Fruit fly (Drosophila melanogaster) whole organism, embryonic: Measurements from ENCODE around the gene RpL27A.
A peak's percentile ranks its signal among the peaks of the same experiment; 100 is the strongest.

Source experiments
- Bdp1 ChIP-seq: fragments of 200-800 bp; sonication (Bioruptor generic); optimal IDR thresholded peaks from 3 replicates; lab custom pipeline; 2016; ENCODE audit warnings: missing biosample characterization, missing genetic modification characterization
- CG1024 ChIP-seq: fragments of 200-800 bp; sonication (Bioruptor generic); IDR thresholded peaks from 2 replicates; pipeline ENCODE4 v1.3.6; 2022; ENCODE audit warnings: missing biosample characterization, missing genetic modification characterization
- CG11696 ChIP-seq: fragments of 200-800 bp; sonication (Bioruptor generic); IDR thresholded peaks from 2 replicates; pipeline ENCODE4 v1.3.6; 2022; ENCODE audit warnings: missing biosample characterization, missing genetic modification characterization
- CG12219 ChIP-seq: fragments of 200-800 bp; sonication (Bioruptor generic); optimal IDR thresholded peaks from 3 replicates; lab custom pipeline; 2018; ENCODE audit warnings: missing biosample characterization, mild to moderate bottlenecking, missing genetic modification characterization
- CG1233 ChIP-seq: fragments of 200-800 bp; sonication (Bioruptor generic); optimal IDR thresholded peaks from 4 replicates; lab custom pipeline; 2018; ENCODE audit warnings: missing biosample characterization, mild to moderate bottlenecking, missing genetic modification characterization
- CG12391 ChIP-seq: fragments of 200-800 bp; sonication (Bioruptor generic); optimal IDR thresholded peaks from 3 replicates; lab custom pipeline; 2018; ENCODE audit warnings: missing biosample characterization, mild to moderate bottlenecking, missing genetic modification characterization, moderate library complexity
- CG12942 ChIP-seq: fragments of 200-800 bp; sonication (Bioruptor generic); optimal IDR thresholded peaks from 3 replicates; lab custom pipeline; 2016; ENCODE audit warnings: missing biosample characterization, missing genetic modification characterization
- CG14441 ChIP-seq: fragments of 200-800 bp; sonication (Bioruptor generic); IDR thresholded peaks from 2 replicates; pipeline ENCODE4 v1.3.6; 2022; ENCODE audit warnings: missing biosample characterization, missing genetic modification characterization
- CG15514 ChIP-seq: fragments of 200-800 bp; sonication (Bioruptor generic); optimal IDR thresholded peaks from 3 replicates; lab custom pipeline; 2017; ENCODE audit warnings: missing biosample characterization, missing genetic modification characterization, mild to moderate bottlenecking, moderate library complexity, missing genetic modification reagents
- CG16779 ChIP-seq: fragments of 200-800 bp; sonication (Bioruptor generic); IDR thresholded peaks from 2 replicates; pipeline ENCODE4 v1.3.6; 2022; ENCODE audit warnings: missing biosample characterization, missing genetic modification characterization
- CG16813 ChIP-seq: fragments of 200-800 bp; sonication (Bioruptor generic); IDR thresholded peaks from 3 replicates; pipeline ENCODE4 v1.3.6; 2022; ENCODE audit warnings: missing biosample characterization, missing genetic modification characterization; ENCODE audit not compliant: partially characterized antibody
- CG17829 ChIP-seq: fragments of 200-800 bp; optimal IDR thresholded peaks from 2 replicates; lab custom pipeline; 2019; ENCODE audit warnings: missing biosample characterization, mild to moderate bottlenecking, missing genetic modification characterization, moderate library complexity
- CG1832 ChIP-seq: fragments of 200-800 bp; sonication (Bioruptor generic); optimal IDR thresholded peaks from 2 replicates; lab custom pipeline; 2017; ENCODE audit warnings: missing biosample characterization, mild to moderate bottlenecking, missing genetic modification characterization, inconsistent platforms
- CG32767 ChIP-seq: fragments of 200-800 bp; sonication (Bioruptor generic); IDR thresholded peaks from 2 replicates; pipeline ENCODE4 v1.3.6; 2022; ENCODE audit warnings: missing biosample characterization, missing genetic modification characterization
- CG4617 ChIP-seq: fragments of 200-800 bp; sonication (Bioruptor generic); optimal IDR thresholded peaks from 3 replicates; lab custom pipeline; 2016; ENCODE audit warnings: missing biosample characterization, missing genetic modification characterization, borderline replicate concordance
- CG6175 ChIP-seq: fragments of 200-800 bp; sonication (Bioruptor generic); IDR thresholded peaks from 3 replicates; pipeline ENCODE4 v1.3.6; 2022; ENCODE audit warnings: missing biosample characterization, missing genetic modification characterization
- CHES-1-like ChIP-seq: fragments of 200-800 bp; sonication (Bioruptor generic); optimal IDR thresholded peaks from 2 replicates; lab custom pipeline; 2016; ENCODE audit warnings: missing biosample characterization, missing genetic modification characterization
- Dad ChIP-seq: fragments of 200-800 bp; sonication (Bioruptor generic); optimal IDR thresholded peaks from 3 replicates; lab custom pipeline; 2016; ENCODE audit warnings: missing biosample characterization, missing genetic modification characterization
- Ets65A ChIP-seq: fragments of 200-800 bp; sonication (Bioruptor generic); peaks from one replicate; lab custom pipeline; 2016; ENCODE audit warnings: missing biosample characterization, missing genetic modification characterization
- Ets97D ChIP-seq: fragments of 200-800 bp; sonication (Bioruptor generic); optimal IDR thresholded peaks from 3 replicates; lab custom pipeline; 2016; ENCODE audit warnings: missing biosample characterization, missing genetic modification characterization
- Gug ChIP-seq: fragments of 200-800 bp; sonication (Bioruptor generic); IDR thresholded peaks from 4 replicates; pipeline ENCODE4 v1.3.6; 2022; ENCODE audit warnings: missing biosample characterization, missing genetic modification characterization
- HLHmδ ChIP-seq: fragments of 200-800 bp; sonication (Bioruptor generic); optimal IDR thresholded peaks from 2 replicates; lab custom pipeline; 2018; ENCODE audit warnings: missing biosample characterization, mild to moderate bottlenecking, missing genetic modification characterization, moderate library complexity
- Jarid2 ChIP-seq: fragments of 200-800 bp; sonication (Bioruptor generic); optimal IDR thresholded peaks from 3 replicates; lab custom pipeline; 2017; ENCODE audit warnings: mild to moderate bottlenecking, missing biosample characterization, missing genetic modification reagents, missing genetic modification characterization
- Med ChIP-seq: fragments of 200-800 bp; sonication (Bioruptor generic); peaks from one replicate; lab custom pipeline; 2016; ENCODE audit warnings: missing biosample characterization, missing genetic modification characterization, mild to moderate bottlenecking, inconsistent platforms, moderate library complexity
- Myb ChIP-seq: fragments of 200-800 bp; sonication (Bioruptor generic); optimal IDR thresholded peaks from 2 replicates; lab custom pipeline; 2016; ENCODE audit warnings: missing biosample characterization, missing genetic modification characterization
- NC2α ChIP-seq: fragments of 200-800 bp; sonication (Bioruptor generic); optimal IDR thresholded peaks from 2 replicates; lab custom pipeline; 2016; ENCODE audit warnings: missing biosample characterization, missing genetic modification characterization
- Nf-YA ChIP-seq: fragments of 200-800 bp; sonication (Bioruptor generic); IDR thresholded peaks from 2 replicates; pipeline ENCODE4 v1.3.6; 2022; ENCODE audit warnings: missing biosample characterization, missing genetic modification characterization
- Oli ChIP-seq: fragments of 200-800 bp; sonication (Bioruptor generic); optimal IDR thresholded peaks from 2 replicates; lab custom pipeline; 2018; ENCODE audit warnings: missing biosample characterization, mild to moderate bottlenecking, missing genetic modification characterization, moderate library complexity
- Pdp1 ChIP-seq, 2 experiments: fragments of 200-800 bp; sonication (Bioruptor generic); optimal IDR thresholded peaks; 3 replicates each; lab custom pipeline; 2016; ENCODE audit warnings: missing biosample characterization in 2 of 2, missing genetic modification characterization in 2 of 2, mild to moderate bottlenecking in 1 of 2, moderate library complexity in 1 of 2
- Sox100B ChIP-seq: fragments of 200-800 bp; sonication (Bioruptor generic); optimal IDR thresholded peaks from 3 replicates; lab custom pipeline; 2018; ENCODE audit warnings: missing biosample characterization, mild to moderate bottlenecking, missing genetic modification characterization
- Spps ChIP-seq: fragments of 200-800 bp; sonication (Bioruptor generic); optimal IDR thresholded peaks from 2 replicates; lab custom pipeline; 2018; ENCODE audit warnings: missing biosample characterization, mild to moderate bottlenecking, missing genetic modification characterization
- bcd ChIP-seq: fragments of 200-800 bp; sonication (Bioruptor generic); optimal IDR thresholded peaks from 2 replicates; lab custom pipeline; 2017; ENCODE audit warnings: missing biosample characterization, mild to moderate bottlenecking, missing genetic modification characterization
- btn ChIP-seq: fragments of 200-800 bp; sonication (Bioruptor generic); optimal IDR thresholded peaks from 2 replicates; lab custom pipeline; 2016; ENCODE audit warnings: missing biosample characterization, missing genetic modification characterization
- chm ChIP-seq: fragments of 200-800 bp; sonication (Bioruptor generic); IDR thresholded peaks from 2 replicates; pipeline ENCODE4 v1.3.6; 2022; ENCODE audit warnings: missing biosample characterization, missing genetic modification characterization
- crol ChIP-seq: fragments of 200-800 bp; sonication (Bioruptor generic); IDR thresholded peaks from 2 replicates; pipeline ENCODE4 v1.3.6; 2022; ENCODE audit warnings: missing biosample characterization, missing genetic modification characterization
- dmrt11E ChIP-seq: fragments of 200-800 bp; sonication (Bioruptor generic); optimal IDR thresholded peaks from 3 replicates; lab custom pipeline; 2018; ENCODE audit warnings: missing biosample characterization, mild to moderate bottlenecking, missing genetic modification characterization, moderate library complexity
- exex ChIP-seq: fragments of 200-800 bp; sonication (Bioruptor generic); optimal IDR thresholded peaks from 4 replicates; lab custom pipeline; 2018; ENCODE audit warnings: missing biosample characterization, mild to moderate bottlenecking, missing genetic modification characterization, moderate library complexity
- gro ChIP-seq: fragments of 200-800 bp; sonication (Bioruptor generic); optimal IDR thresholded peaks from 2 replicates; lab custom pipeline; 2016; ENCODE audit warnings: missing biosample characterization, missing genetic modification characterization
- hb ChIP-seq: fragments of 200-800 bp; sonication (Bioruptor generic); IDR thresholded peaks from 3 replicates; pipeline ENCODE4 v1.3.6; 2022; ENCODE audit warnings: missing biosample characterization, missing genetic modification characterization; ENCODE audit not compliant: partially characterized antibody
- lab ChIP-seq: fragments of 200-800 bp; sonication (Bioruptor generic); optimal IDR thresholded peaks from 3 replicates; lab custom pipeline; 2017; ENCODE audit warnings: missing biosample characterization, missing genetic modification characterization, mild to moderate bottlenecking, moderate library complexity, missing genetic modification reagents
- lov ChIP-seq, 2 experiments: fragments of 200-800 bp in 1 of 2; fragments of >200 bp in 1 of 2; sonication (Bioruptor generic) in 1 of 2; IDR thresholded peaks in 1 of 2; optimal IDR thresholded peaks in 1 of 2; 2 replicates in 1 of 2; 3 replicates in 1 of 2; pipeline versions ENCODE4 v1.3.6 to Lab custom; 2017 to 2022; ENCODE audit warnings: missing biosample characterization in 1 of 2, missing genetic modification characterization in 1 of 2
- luna ChIP-seq: fragments of 200-800 bp; sonication (Bioruptor generic); optimal IDR thresholded peaks from 2 replicates; lab custom pipeline; 2016; ENCODE audit warnings: missing biosample characterization, missing genetic modification characterization
- scrt ChIP-seq: fragments of 200-800 bp; sonication (Bioruptor generic); optimal IDR thresholded peaks from 2 replicates; lab custom pipeline; 2018; ENCODE audit warnings: missing biosample characterization, mild to moderate bottlenecking, missing genetic modification characterization, moderate library complexity
- sima ChIP-seq: fragments of 200-800 bp; sonication (Bioruptor generic); optimal IDR thresholded peaks from 2 replicates; lab custom pipeline; 2016; ENCODE audit warnings: missing biosample characterization, missing genetic modification characterization
- ssp ChIP-seq: fragments of 200-800 bp; sonication (Bioruptor generic); IDR thresholded peaks from 2 replicates; pipeline ENCODE4 v1.3.6; 2022; ENCODE audit warnings: missing biosample characterization, missing genetic modification characterization
- tio ChIP-seq: fragments of 200-800 bp; sonication (Bioruptor generic); optimal IDR thresholded peaks from 2 replicates; lab custom pipeline; 2017; ENCODE audit warnings: missing biosample characterization, missing genetic modification characterization, inconsistent platforms
- ttk ChIP-seq: fragments of 200-800 bp; sonication (Bioruptor generic); IDR thresholded peaks from 2 replicates; pipeline ENCODE4 v2.1.2; 2022; ENCODE audit warnings: missing biosample characterization, missing genetic modification characterization

Gene RpL27A

DNA sequence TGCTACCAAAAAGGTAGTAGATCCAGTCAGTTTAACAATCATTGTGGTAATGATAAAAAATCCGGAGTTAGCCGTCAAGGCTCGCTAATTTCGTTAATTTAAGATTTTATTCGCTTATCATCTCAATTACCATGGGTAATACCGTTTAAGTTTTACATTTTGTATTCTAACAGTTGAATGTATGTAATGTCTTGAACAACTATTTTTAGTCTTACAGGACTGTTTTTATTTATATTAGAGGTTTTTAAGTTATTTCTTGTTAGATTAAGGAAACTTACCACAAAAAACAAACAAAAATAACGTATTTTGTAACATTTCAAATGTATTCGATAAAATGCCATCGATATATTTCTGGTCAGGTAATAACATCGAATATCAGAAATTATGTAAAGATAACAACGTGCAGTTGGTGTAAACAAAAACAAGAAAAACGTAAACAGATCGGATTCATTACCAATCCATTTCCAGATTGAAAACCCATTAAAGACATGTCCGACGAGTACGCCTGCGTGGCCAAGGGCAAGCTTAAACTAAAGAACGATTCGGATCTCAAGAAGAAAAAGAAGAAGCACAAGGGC, 16.1 kb downstream of the RpL27A start, which contains the start of the genes Sfp24F and CG15432 (continued):
- TF ChIP-seq CG11696 (GFP tag; lab: Robert Waterston, UW) (no peak), ssp (no peak), CG15514 (GFP tag; lab: Kevin White, UChicago) (no peak), gro (no peak), CG6175 (GFP tag; lab: Robert Waterston, UW) (no peak), bcd (GFP tag; lab: Kevin White, UChicago) (no peak), hb (GFP tag; lab: Robert Waterston, UW) (no peak), CG12219 (GFP tag; lab: Kevin White, UChicago) (no peak), CHES-1-like (GFP tag; lab: Kevin White, UChicago) (peak; percentile 5), dmrt11E (tag; lab: Kevin White, UChicago) (no peak), lov (optimal IDR thresholded peaks at IDR 0.05; lab: Kevin White, UChicago) (no peak), lov (GFP tag; IDR thresholded peaks at IDR 0.05; lab: Robert Waterston, UW) (no peak), Gug (GFP tag; lab: Robert Waterston, UW) (no peak), Myb (GFP tag; lab: Kevin White, UChicago) (peak; percentile 94), CG32767 (no peak), sima (GFP tag; lab: Kevin White, UChicago) (no peak), CG1233 (GFP tag; lab: Kevin White, UChicago) (no peak), Ets97D (GFP tag; lab: Kevin White, UChicago) (peak; percentile 8), CG16813 (GFP tag; lab: Robert Waterston, UW) (peak; percentile 43; the same call in 1 of the 3 replicates), Spps (no peak), luna (no peak), Bdp1 (GFP tag; lab: Kevin White, UChicago) (no peak)

DNA sequence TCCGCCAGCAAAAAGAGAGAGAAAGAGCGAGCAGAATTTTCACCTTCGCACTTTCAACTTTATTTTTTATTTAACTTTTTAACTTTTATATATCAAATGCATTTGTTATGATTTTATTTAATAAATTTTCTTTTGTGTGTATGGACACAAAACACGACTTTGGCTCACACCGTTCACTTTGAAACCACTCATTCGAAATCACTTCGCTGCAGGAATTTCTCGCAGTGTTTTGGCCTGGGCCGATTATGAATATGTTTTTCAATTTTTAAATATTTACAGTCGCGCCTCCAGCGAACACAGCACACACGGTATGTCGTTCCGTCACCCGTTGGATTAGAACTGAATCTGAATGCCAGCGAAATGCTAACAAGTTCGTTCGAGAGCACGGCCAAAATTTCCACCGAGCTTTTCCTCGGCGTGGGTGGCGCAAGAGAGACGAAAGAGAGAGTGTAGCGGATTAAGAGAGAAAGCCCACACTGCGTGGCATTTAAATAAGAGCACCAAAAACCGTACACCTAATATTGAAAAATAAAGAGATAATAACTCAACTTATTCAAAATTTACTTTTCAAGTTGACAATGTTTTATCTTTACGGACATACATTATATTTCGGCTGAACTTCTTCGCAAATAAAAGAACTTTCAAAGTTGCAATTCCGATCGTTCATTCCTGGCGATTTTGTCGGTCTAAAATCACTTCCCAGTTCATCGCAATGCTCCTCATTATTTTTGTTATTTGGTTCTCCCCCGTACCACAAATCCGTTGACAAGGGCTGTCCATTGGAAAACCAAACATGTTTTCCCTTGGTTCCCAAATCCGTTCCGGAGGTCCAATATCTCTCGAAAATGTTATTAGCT, 17.1 kb downstream of the RpL27A start, which contains the start of gene CG15431:
Gene CG15431, minus strand, starts transcription at position 402 of the 857 bp plus-strand sequence.
- TF ChIP-seq CG12942 (GFP tag; lab: Kevin White, UChicago): peak; percentile 33
- TF ChIP-seq CG16779 (GFP tag; lab: Robert Waterston, UW): 0 out of 2 replicates have a peak, but pooled peaks have one; percentile 63
- peak; percentile 58 for TF ChIP-seq CG32767
- TF ChIP-seq Dad (GFP tag; lab: Kevin White, UChicago): no peak
- peak; percentile 94 for TF ChIP-seq Med (GFP tag; lab: Kevin White, UChicago)
- no peak for TF ChIP-seq crol (GFP tag; lab: Robert Waterston, UW)
- peak; percentile 11 to 60 for TF ChIP-seq Pdp1 (GFP tag; optimal IDR thresholded peaks at IDR 0.05; lab: Kevin White, UChicago)
- 0 out of 2 replicates have a peak, but pooled peaks have one; percentile 40 for TF ChIP-seq CG1024
- TF ChIP-seq CG12391 (tag; lab: Kevin White, UChicago): peak; percentile 61
- no peak for TF ChIP-seq HLHmδ (GFP tag; lab: Kevin White, UChicago)
- TF ChIP-seq ttk (GFP tag; lab: Robert Waterston, UW): peak; percentile 57
- no peak for TF ChIP-seq CG1832 (GFP tag; lab: Kevin White, UChicago)
- peak; percentile 71 for TF ChIP-seq Ets65A (GFP tag; lab: Kevin White, UChicago)
- peak; percentile 82 for TF ChIP-seq Jarid2
- 0 out of 2 replicates have a peak, but pooled peaks have one; percentile 35 for TF ChIP-seq chm
- no peak for TF ChIP-seq btn (GFP tag; lab: Kevin White, UChicago)
- no peak for TF ChIP-seq CG4617 (GFP tag; lab: Kevin White, UChicago)
- TF ChIP-seq NC2α (GFP tag; lab: Kevin White, UChicago): no peak
- peak; percentile 60 for TF ChIP-seq CG14441 (GFP tag; lab: Robert Waterston, UW)
- TF ChIP-seq Oli (tag; lab: Kevin White, UChicago): peak; percentile 53
- peak; percentile 82 for TF ChIP-seq lab (GFP tag; lab: Kevin White, UChicago)
- TF ChIP-seq Sox100B (GFP tag; lab: Kevin White, UChicago): no peak
- TF ChIP-seq CG17829: no peak
- peak; percentile 62; the same call in 1 of the 2 replicates for TF ChIP-seq Nf-YA (GFP tag; lab: Robert Waterston, UW)
- TF ChIP-seq exex: no peak
- TF ChIP-seq scrt: peak; percentile 55
- TF ChIP-seq tio: no peak
